Fruit fly (Drosophila melanogaster): ENCODE data around the gene Rcd5.

The Rcd5 gene

DNA sequence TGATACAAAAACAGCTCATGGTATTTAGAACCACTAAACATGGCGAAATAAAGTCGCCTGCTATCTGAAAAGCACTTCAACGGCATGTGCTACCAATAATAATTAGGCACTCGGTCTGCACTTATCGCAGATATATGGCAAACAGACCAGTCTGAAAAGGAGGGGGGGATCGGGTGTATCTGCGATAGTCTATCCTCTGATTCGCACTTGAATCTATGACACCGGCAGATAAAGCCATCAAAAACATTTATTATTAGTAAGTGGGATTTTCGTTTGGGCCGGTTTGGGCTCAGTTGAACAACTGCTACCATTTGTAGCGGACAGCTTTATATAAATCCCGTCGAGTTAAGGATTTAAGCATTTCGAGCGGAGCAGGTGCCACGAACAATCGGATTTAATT lies 47.0 kb downstream of the Rcd5 start, which contains the start of gene CG14989:
Gene CG14989, plus strand, starts transcription at position 301 of the 400 bp plus-strand sequence.
- no peak for TF ChIP-seq usp (GFP tag; optimal IDR thresholded peaks at IDR 0.05)
- TF ChIP-seq EcR (GFP tag; optimal IDR thresholded peaks at IDR 0.05) = no peak
- TF ChIP-seq psq (optimal IDR thresholded peaks at IDR 0.05) = no peak
- no peak for TF ChIP-seq Dll (optimal IDR thresholded peaks at IDR 0.05)
- no peak for TF ChIP-seq CG8478 (optimal IDR thresholded peaks at IDR 0.05)

- no peak for TF ChIP-seq pan (optimal IDR thresholded peaks at IDR 0.05)
- TF ChIP-seq Dll (optimal IDR thresholded peaks at IDR 0.05) = no peak
- no peak for TF ChIP-seq psq (optimal IDR thresholded peaks at IDR 0.05)
- no peak for TF ChIP-seq CG8478 (optimal IDR thresholded peaks at IDR 0.05)
- TF ChIP-seq usp (GFP tag; optimal IDR thresholded peaks at IDR 0.05) = no peak
Observed at dm6 chr3L:4088694-4089190, 48.4 kb downstream of the Rcd5 start, which contains the start of gene Gad1. Gene Gad1, minus strand, starts transcription at chr3L:4088744.

Measured in whole organism.